Worm (Caenorhabditis elegans) whole organism, midembryonic: ENCODE measurements around the gene gex-5.
"Not testable (repeated sequence)": the region's sequence is repeated elsewhere in the genome, so short reads cannot be mapped to it uniquely, and the experiment has no call there.

ENCODE experiments used
- T22C8.4 ChIP-seq: fragments of 200-800 bp; sonication (Bioruptor generic); IDR thresholded peaks from 2 replicates; pipeline ENCODE4 v1.3.6; 2022; ENCODE audit warnings: missing genetic modification characterization, missing compliant biosample characterization
- flt-1 ChIP-seq: fragments of 200-800 bp; sonication (Bioruptor generic); IDR thresholded peaks from 2 replicates; pipeline ENCODE4 v1.3.6; 2022; ENCODE audit warnings: missing genetic modification characterization, missing compliant biosample characterization
- tab-1 ChIP-seq: fragments of 200-800 bp; sonication (Bioruptor generic); IDR thresholded peaks from 2 replicates; pipeline ENCODE4 v1.3.6; 2022; ENCODE audit warnings: missing genetic modification characterization, missing compliant biosample characterization
- ztf-23 ChIP-seq: fragments of 200-800 bp; sonication (Bioruptor generic); IDR thresholded peaks from 2 replicates; pipeline ENCODE4 v1.3.6; 2022; ENCODE audit warnings: missing genetic modification reagents, missing genetic modification characterization, missing compliant biosample characterization

- not testable (repeated sequence) for TF ChIP-seq T22C8.4 (GFP tag; lab: Robert Waterston, UW); flt-1 (GFP tag; lab: Robert Waterston, UW); ztf-23; tab-1 (GFP tag; lab: Robert Waterston, UW)
Observed at ce11 chrIII:4742620-4743019, 39.2 kb downstream of the gex-5 start, which contains the start of gene twk-6.
